Worm (Caenorhabditis elegans): Measurements from ENCODE around the gene ZK856.14.

ce11 chrV:10244018-10244720 is 27.3 kb downstream of the ZK856.14 start:
- TF ChIP-seq xnd-1 (tag; optimal IDR thresholded peaks at IDR 0.05) (no peak), sea-2 (GFP tag; IDR thresholded peaks at IDR 0.05) (no peak), dox-1 (GFP tag; IDR thresholded peaks at IDR 0.05) (no peak)

All from whole organism, young adult.